Fruit fly (Drosophila melanogaster) whole organism, embryonic: Measurements from ENCODE around the gene Vha68-3.
A peak's percentile ranks its signal among the peaks of the same experiment; 100 is the strongest.

Experiments
- Adf1 ChIP-seq: fragments of 200-800 bp; sonication (Bioruptor generic); IDR thresholded peaks from 2 replicates; pipeline ENCODE4 v1.3.6; 2022; ENCODE audit warnings: missing biosample characterization, missing genetic modification characterization
- Aef1 ChIP-seq: fragments of 200-800 bp; sonication (Bioruptor generic); IDR thresholded peaks from 3 replicates; pipeline ENCODE4 v1.3.6; 2022; ENCODE audit warnings: missing biosample characterization, missing genetic modification characterization
- Asciz ChIP-seq: fragments of 200-800 bp; sonication (Bioruptor generic); optimal IDR thresholded peaks from 2 replicates; lab custom pipeline; 2017; ENCODE audit warnings: missing biosample characterization, mild to moderate bottlenecking, missing genetic modification characterization, missing genetic modification reagents
- Atf3 ChIP-seq: fragments of 200-800 bp; sonication (Bioruptor generic); optimal IDR thresholded peaks from 3 replicates; lab custom pipeline; 2016; ENCODE audit warnings: missing biosample characterization, missing genetic modification characterization
- CG10274 ChIP-seq: fragments of 200-800 bp; sonication (Bioruptor generic); optimal IDR thresholded peaks from 3 replicates; lab custom pipeline; 2017; ENCODE audit warnings: missing biosample characterization, mild to moderate bottlenecking, missing genetic modification characterization
- CG11560 ChIP-seq: fragments of 200-800 bp; sonication (Bioruptor generic); IDR thresholded peaks from 3 replicates; pipeline ENCODE4 v1.3.6; 2022; ENCODE audit warnings: missing biosample characterization, missing genetic modification characterization
- CG11723 ChIP-seq: fragments of 200-800 bp; sonication (Bioruptor generic); optimal IDR thresholded peaks from 2 replicates; lab custom pipeline; 2017; ENCODE audit warnings: missing biosample characterization, mild to moderate bottlenecking, missing genetic modification characterization
- CG17328 ChIP-seq: fragments of 200-800 bp; sonication (Bioruptor generic); IDR thresholded peaks from 2 replicates; pipeline ENCODE4 v1.3.6; 2022; ENCODE audit warnings: missing biosample characterization, missing genetic modification characterization
- CG2129 ChIP-seq: fragments of 200-800 bp; sonication (Bioruptor generic); IDR thresholded peaks from 2 replicates; pipeline ENCODE4 v1.3.6; 2022; ENCODE audit warnings: missing biosample characterization, missing genetic modification characterization; ENCODE audit not compliant: partially characterized antibody
- CG2678 ChIP-seq: fragments of 200-800 bp; sonication (Bioruptor generic); optimal IDR thresholded peaks from 3 replicates; lab custom pipeline; 2019; ENCODE audit warnings: missing biosample characterization, mild to moderate bottlenecking, missing genetic modification characterization, moderate library complexity
- CG3163 ChIP-seq: fragments of 200-800 bp; sonication (Bioruptor generic); optimal IDR thresholded peaks from 3 replicates; lab custom pipeline; 2016; ENCODE audit warnings: missing biosample characterization, missing genetic modification characterization
- CG34224 ChIP-seq: fragments of 200-800 bp; sonication (Bioruptor generic); IDR thresholded peaks from 3 replicates; pipeline ENCODE4 v1.3.6; 2022; ENCODE audit warnings: missing biosample characterization, missing genetic modification characterization; ENCODE audit not compliant: partially characterized antibody
- CG6654 ChIP-seq: fragments of 200-800 bp; sonication (Bioruptor generic); optimal IDR thresholded peaks from 2 replicates; lab custom pipeline; 2017; ENCODE audit warnings: missing biosample characterization, mild to moderate bottlenecking, missing genetic modification characterization
- CG7786 ChIP-seq: fragments of 200-800 bp; sonication (Bioruptor generic); optimal IDR thresholded peaks from 2 replicates; lab custom pipeline; 2016; ENCODE audit warnings: missing biosample characterization, missing genetic modification characterization
- CG8290 ChIP-seq, 3 experiments: fragments of 200-800 bp; sonication (Bioruptor generic); optimal IDR thresholded peaks; 2 replicates each; lab custom pipeline; 2016 to 2019; ENCODE audit warnings: missing biosample characterization in 3 of 3, missing genetic modification characterization in 3 of 3, mild to moderate bottlenecking in 2 of 3, moderate library complexity in 1 of 3
- CG8765 ChIP-seq: fragments of 200-800 bp; sonication (Bioruptor generic); IDR thresholded peaks from 2 replicates; pipeline ENCODE4 v1.3.6; 2022; ENCODE audit warnings: missing biosample characterization, missing genetic modification characterization
- CG8944 ChIP-seq: fragments of 200-800 bp; sonication (Bioruptor generic); optimal IDR thresholded peaks from 3 replicates; lab custom pipeline; 2016; ENCODE audit warnings: missing biosample characterization, missing genetic modification characterization
- CG9932 ChIP-seq: fragments of 200-800 bp; sonication (Bioruptor generic); IDR thresholded peaks from 2 replicates; pipeline ENCODE4 v1.3.6; 2022; ENCODE audit warnings: missing biosample characterization, missing genetic modification characterization
- Dp ChIP-seq: fragments of 200-800 bp; sonication (Bioruptor generic); optimal IDR thresholded peaks from 2 replicates; lab custom pipeline; 2018; ENCODE audit warnings: missing biosample characterization, mild to moderate bottlenecking, missing genetic modification characterization, moderate library complexity
- Fer1 ChIP-seq: fragments of 200-800 bp; sonication (Bioruptor generic); optimal IDR thresholded peaks from 2 replicates; lab custom pipeline; 2017; ENCODE audit warnings: missing biosample characterization, mild to moderate bottlenecking, missing genetic modification characterization
- Meics ChIP-seq: fragments of 200-800 bp; sonication (Bioruptor generic); optimal IDR thresholded peaks from 2 replicates; lab custom pipeline; 2017; ENCODE audit warnings: missing biosample characterization, mild to moderate bottlenecking, missing genetic modification characterization
- Ptx1 ChIP-seq: fragments of 200-800 bp; sonication (Bioruptor generic); IDR thresholded peaks from 2 replicates; pipeline ENCODE4 v1.3.6; 2022; ENCODE audit warnings: missing biosample characterization, missing genetic modification characterization
- ab ChIP-seq: fragments of 200-800 bp; sonication (Bioruptor generic); optimal IDR thresholded peaks from 2 replicates; lab custom pipeline; 2016; ENCODE audit warnings: missing biosample characterization, missing genetic modification characterization
- al ChIP-seq: fragments of 200-800 bp; sonication (Bioruptor generic); IDR thresholded peaks from 2 replicates; pipeline ENCODE4 v1.3.6; 2022; ENCODE audit warnings: missing biosample characterization, missing genetic modification characterization
- amos ChIP-seq: fragments of 200-800 bp; sonication (Bioruptor generic); IDR thresholded peaks from 2 replicates; pipeline ENCODE4 v1.3.6; 2022; ENCODE audit warnings: missing biosample characterization, missing genetic modification characterization; ENCODE audit not compliant: partially characterized antibody
- ase ChIP-seq: fragments of 200-800 bp; sonication (Bioruptor generic); IDR thresholded peaks from 3 replicates; pipeline ENCODE4 v1.3.6; 2022; ENCODE audit warnings: missing biosample characterization, missing genetic modification characterization
- ato ChIP-seq: fragments of 200-800 bp; sonication (Bioruptor generic); IDR thresholded peaks from 2 replicates; pipeline ENCODE4 v1.3.6; 2022; ENCODE audit warnings: missing biosample characterization, missing genetic modification characterization; ENCODE audit not compliant: partially characterized antibody
- bowl ChIP-seq: fragments of 200-800 bp; sonication (Bioruptor generic); IDR thresholded peaks from 2 replicates; pipeline ENCODE4 v1.3.6; 2022; ENCODE audit warnings: missing biosample characterization, missing genetic modification characterization
- btn ChIP-seq: fragments of 200-800 bp; sonication (Bioruptor generic); optimal IDR thresholded peaks from 2 replicates; lab custom pipeline; 2016; ENCODE audit warnings: missing biosample characterization, missing genetic modification characterization
- cg ChIP-seq: fragments of 200-800 bp; sonication (Bioruptor generic); optimal IDR thresholded peaks from 3 replicates; lab custom pipeline; 2019; ENCODE audit warnings: missing biosample characterization, mild to moderate bottlenecking, missing genetic modification characterization, moderate library complexity
- cwo ChIP-seq: fragments of 200-800 bp; sonication (Bioruptor generic); optimal IDR thresholded peaks from 3 replicates; lab custom pipeline; 2017; ENCODE audit warnings: missing biosample characterization, missing genetic modification characterization, mild to moderate bottlenecking, moderate library complexity, missing genetic modification reagents
- danr ChIP-seq: fragments of 200-800 bp; sonication (Bioruptor generic); IDR thresholded peaks from 2 replicates; pipeline ENCODE4 v1.3.6; 2022; ENCODE audit warnings: missing biosample characterization, missing genetic modification characterization
- dpn ChIP-seq, 2 experiments: fragments of 200-800 bp; sonication (Bioruptor generic); optimal IDR thresholded peaks; 3 replicates each; lab custom pipeline; 2016; ENCODE audit warnings: missing biosample characterization in 2 of 2, missing genetic modification characterization in 2 of 2
- gfzf ChIP-seq: fragments of 200-800 bp; sonication (Bioruptor generic); optimal IDR thresholded peaks from 2 replicates; lab custom pipeline; 2016; ENCODE audit warnings: missing biosample characterization, mild to moderate bottlenecking, missing genetic modification characterization, moderate library complexity
- inv ChIP-seq: fragments of 200-800 bp; sonication (Bioruptor generic); IDR thresholded peaks from 2 replicates; pipeline ENCODE4 v1.3.6; 2022; ENCODE audit warnings: missing biosample characterization, missing genetic modification characterization; ENCODE audit not compliant: partially characterized antibody
- jing ChIP-seq: fragments of 200-800 bp; sonication (Bioruptor generic); optimal IDR thresholded peaks from 2 replicates; lab custom pipeline; 2018; ENCODE audit warnings: missing biosample characterization, mild to moderate bottlenecking, missing genetic modification characterization
- klu ChIP-seq: fragments of 200-800 bp; sonication (Bioruptor generic); IDR thresholded peaks from 2 replicates; pipeline ENCODE4 v1.3.6; 2022; ENCODE audit warnings: missing biosample characterization, missing genetic modification characterization
- kni ChIP-seq: fragments of 200-800 bp; sonication (Bioruptor generic); optimal IDR thresholded peaks from 3 replicates; lab custom pipeline; 2017; ENCODE audit warnings: mild to moderate bottlenecking, missing biosample characterization, missing genetic modification reagents, missing genetic modification characterization
- lbe ChIP-seq: fragments of 200-800 bp; sonication (Bioruptor generic); optimal IDR thresholded peaks from 2 replicates; lab custom pipeline; 2016; ENCODE audit warnings: missing biosample characterization, mild to moderate bottlenecking, missing genetic modification characterization
- lilli ChIP-seq: fragments of 200-800 bp; sonication (Bioruptor generic); optimal IDR thresholded peaks from 3 replicates; lab custom pipeline; 2016; ENCODE audit warnings: missing biosample characterization, missing genetic modification characterization
- mam ChIP-seq: fragments of 200-800 bp; sonication (Bioruptor generic); optimal IDR thresholded peaks from 3 replicates; lab custom pipeline; 2016; ENCODE audit warnings: missing biosample characterization, missing genetic modification characterization
- pho ChIP-seq: fragments of 200-800 bp; sonication (Bioruptor generic); optimal IDR thresholded peaks from 2 replicates; lab custom pipeline; 2016; ENCODE audit warnings: missing biosample characterization, missing genetic modification characterization
- ro ChIP-seq: fragments of 200-800 bp; sonication (Bioruptor generic); IDR thresholded peaks from 2 replicates; pipeline ENCODE4 v1.3.6; 2022; ENCODE audit warnings: missing biosample characterization, missing genetic modification characterization
- schlank ChIP-seq: fragments of 200-800 bp; sonication (Bioruptor generic); optimal IDR thresholded peaks from 2 replicates; lab custom pipeline; 2018; ENCODE audit warnings: missing biosample characterization, mild to moderate bottlenecking, missing genetic modification characterization
- sisA ChIP-seq: fragments of 200-800 bp; sonication (Bioruptor generic); IDR thresholded peaks from 2 replicates; pipeline ENCODE4 v1.3.6; 2022; ENCODE audit warnings: missing biosample characterization, missing genetic modification characterization
- stc ChIP-seq: fragments of 200-800 bp; sonication (Bioruptor generic); IDR thresholded peaks from 2 replicates; pipeline ENCODE4 v1.3.6; 2022; ENCODE audit warnings: missing biosample characterization, missing genetic modification characterization
- tin ChIP-seq: fragments of 200-800 bp; sonication (Bioruptor generic); optimal IDR thresholded peaks from 3 replicates; lab custom pipeline; 2016; ENCODE audit warnings: missing biosample characterization, missing genetic modification characterization
- tio ChIP-seq: fragments of 200-800 bp; sonication (Bioruptor generic); optimal IDR thresholded peaks from 2 replicates; lab custom pipeline; 2017; ENCODE audit warnings: missing biosample characterization, missing genetic modification characterization, inconsistent platforms
- tx ChIP-seq: fragments of 200-800 bp; sonication (Bioruptor generic); optimal IDR thresholded peaks from 2 replicates; lab custom pipeline; 2016; ENCODE audit warnings: missing biosample characterization, missing genetic modification characterization
- vvl ChIP-seq: fragments of 200-800 bp; sonication (Bioruptor generic); IDR thresholded peaks from 2 replicates; pipeline ENCODE4 v1.3.6; 2022; ENCODE audit warnings: missing biosample characterization, missing genetic modification characterization

The Vha68-3 gene

DNA sequence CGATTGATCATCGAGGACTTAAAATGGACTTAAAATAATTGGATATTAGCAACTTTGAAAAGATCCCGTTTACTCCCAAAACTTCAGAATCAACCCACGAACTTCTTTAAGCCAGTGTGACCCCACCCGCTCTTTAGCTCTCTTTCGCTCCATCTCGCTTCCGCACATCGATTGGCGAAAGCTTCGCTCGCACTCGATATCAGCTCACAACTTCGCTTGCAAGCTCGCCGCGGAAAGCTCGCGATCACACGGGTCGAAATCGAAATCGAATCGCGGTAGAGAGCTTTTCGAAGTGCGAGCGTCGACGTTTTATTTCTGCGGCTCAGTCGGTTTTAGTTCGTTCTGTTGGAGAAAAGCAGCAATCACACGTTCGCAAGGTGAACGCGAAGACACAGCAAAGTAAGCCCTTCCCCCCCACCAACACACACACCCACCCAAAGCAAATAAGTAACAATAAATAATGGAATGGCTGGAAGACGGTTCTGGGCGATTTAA is 4.5 kb upstream of the Vha68-3 start, which contains the start of gene Vha68-2 (continued):
- no peak for TF ChIP-seq jing
- peak; percentile 95 for TF ChIP-seq CG11560 (tag; lab: Robert Waterston, UW)
- TF ChIP-seq CG11723: peak; percentile 55
- TF ChIP-seq vvl (GFP tag; lab: Robert Waterston, UW): peak; percentile 79
- peak; percentile 57 for TF ChIP-seq CG17328 (GFP tag; lab: Robert Waterston, UW)
- TF ChIP-seq ro (GFP tag; lab: Robert Waterston, UW): peak; percentile 32; the same call in 1 of the 2 replicates
- TF ChIP-seq sisA: peak; percentile 56
- peak; percentile 47 for TF ChIP-seq lilli (GFP tag; lab: Kevin White, UChicago)
- no peak for TF ChIP-seq cwo (GFP tag; lab: Kevin White, UChicago)
- peak; percentile 60 for TF ChIP-seq Adf1 (GFP tag; lab: Robert Waterston, UW)
- TF ChIP-seq bowl (GFP tag; lab: Robert Waterston, UW): no peak
- no peak for TF ChIP-seq CG2129 (GFP tag; lab: Robert Waterston, UW)
- peak; percentile 51 for TF ChIP-seq CG8944 (GFP tag; lab: Kevin White, UChicago)
- TF ChIP-seq CG3163 (GFP tag; lab: Kevin White, UChicago): peak; percentile 39
- TF ChIP-seq btn (GFP tag; lab: Kevin White, UChicago): no peak
- TF ChIP-seq CG10274 (GFP tag; lab: Kevin White, UChicago): no peak
- peak; percentile 26; the same call in 1 of the 2 replicates for TF ChIP-seq inv (GFP tag; lab: Robert Waterston, UW)
- no peak for TF ChIP-seq kni
- TF ChIP-seq Atf3 (GFP tag; lab: Kevin White, UChicago): peak; percentile 41
- TF ChIP-seq Aef1: no peak
- 0 out of 2 replicates have a peak, but pooled peaks have one; percentile 22 for TF ChIP-seq stc (GFP tag; lab: Robert Waterston, UW)
- peak; percentile 10 for TF ChIP-seq pho (GFP tag; lab: Kevin White, UChicago)
- peak; percentile 34; the same call in 1 of the 2 replicates for TF ChIP-seq klu
- no peak for TF ChIP-seq al (GFP tag; lab: Robert Waterston, UW)
- peak; percentile 54; the same call in 1 of the 2 replicates for TF ChIP-seq amos (GFP tag; lab: Robert Waterston, UW)
- peak; percentile 14 for TF ChIP-seq CG7786
- TF ChIP-seq gfzf (GFP tag; lab: Kevin White, UChicago): peak; percentile 50
- TF ChIP-seq Asciz (GFP tag; lab: Kevin White, UChicago): peak; percentile 12
- TF ChIP-seq lbe: peak; percentile 23
- TF ChIP-seq CG2678 (tag; lab: Kevin White, UChicago): peak; percentile 11
- no peak for TF ChIP-seq CG34224
- TF ChIP-seq CG8290 (GFP tag; optimal IDR thresholded peaks at IDR 0.05; lab: Kevin White, UChicago): no peak
- TF ChIP-seq CG8290 (tag; optimal IDR thresholded peaks at IDR 0.05; lab: Kevin White, UChicago): peak in 1 of 2 experiments; percentile 87
- TF ChIP-seq CG8765 (GFP tag; lab: Robert Waterston, UW): no peak
- peak; percentile 59 for TF ChIP-seq mam (GFP tag; lab: Kevin White, UChicago)
- no peak for TF ChIP-seq tio (GFP tag; lab: Kevin White, UChicago)
- peak; percentile 73 for TF ChIP-seq CG9932 (GFP tag; lab: Robert Waterston, UW)
- TF ChIP-seq tin: peak; percentile 23
- peak; percentile 33 for TF ChIP-seq Dp (GFP tag; lab: Kevin White, UChicago)
- TF ChIP-seq dpn (GFP tag; optimal IDR thresholded peaks at IDR 0.05; lab: Kevin White, UChicago): peak; percentile 60 to 61
- no peak for TF ChIP-seq cg (GFP tag; lab: Kevin White, UChicago)
- TF ChIP-seq danr: no peak
- no peak for TF ChIP-seq ase
- TF ChIP-seq ato: peak; percentile 35; the same call in 1 of the 2 replicates
- TF ChIP-seq ab: no peak
- TF ChIP-seq schlank (tag; lab: Kevin White, UChicago): peak; percentile 75
- TF ChIP-seq Fer1 (GFP tag; lab: Kevin White, UChicago): no peak
- peak; percentile 62 for TF ChIP-seq Ptx1 (GFP tag; lab: Robert Waterston, UW)
- TF ChIP-seq Meics (GFP tag; lab: Kevin White, UChicago): no peak
- TF ChIP-seq CG6654 (GFP tag; lab: Kevin White, UChicago): no peak
- TF ChIP-seq tx: peak; percentile 38
